Worm (Caenorhabditis elegans) whole organism, L1 larva: ENCODE results near the gene orc-2.

Experiments used
- C04F5.9 ChIP-seq: sonication (generic microtip); optimal IDR thresholded peaks from 2 replicates; lab custom pipeline; 2016; ENCODE audit warnings: missing genetic modification characterization, missing compliant biosample characterization
- C16A3.4 ChIP-seq: fragments of 150-350 bp; optimal IDR thresholded peaks from 2 replicates; lab custom pipeline; 2014; ENCODE audit warnings: missing biosample characterization, missing genetic modification characterization
- C34B4.2 ChIP-seq: sonication (generic microtip); optimal IDR thresholded peaks from 2 replicates; lab custom pipeline; 2017; ENCODE audit warnings: mild to moderate bottlenecking, missing genetic modification characterization, missing compliant biosample characterization
- aly-2 ChIP-seq: fragments of 150-350 bp; optimal IDR thresholded peaks from 2 replicates; lab custom pipeline; 2014; ENCODE audit warnings: missing biosample characterization, missing genetic modification characterization
- ceh-63 ChIP-seq: fragments of 200-800 bp; sonication (Bioruptor generic); optimal IDR thresholded peaks from 2 replicates; lab custom pipeline; 2018; ENCODE audit warnings: mild to moderate bottlenecking, missing genetic modification characterization, missing compliant biosample characterization
- ceh-82 ChIP-seq, 3 experiments: fragments of 150-350 bp in 1 of 3; sonication (generic microtip) in 2 of 3; optimal IDR thresholded peaks; 2 replicates each; lab custom pipeline; 2014 to 2017; ENCODE audit warnings: missing biosample characterization in 3 of 3, missing genetic modification characterization in 3 of 3
- ceh-90 ChIP-seq: sonication (generic microtip); optimal IDR thresholded peaks from 2 replicates; lab custom pipeline; 2016; ENCODE audit warnings: missing genetic modification characterization, missing compliant biosample characterization
- ces-1 ChIP-seq: fragments of 150-350 bp; optimal IDR thresholded peaks from 2 replicates; lab custom pipeline; 2014; ENCODE audit warnings: missing biosample characterization, missing genetic modification reagents, missing genetic modification characterization
- dpl-1 ChIP-seq, 3 experiments: fragments of 150-350 bp in 2 of 3; sonication (generic microtip) in 1 of 3; optimal IDR thresholded peaks; 2 replicates each; lab custom pipeline; 2014 to 2017; ENCODE audit warnings: missing biosample characterization in 3 of 3, missing genetic modification characterization in 3 of 3, missing genetic modification reagents in 3 of 3
- dsc-1 ChIP-seq: sonication (generic microtip); optimal IDR thresholded peaks from 2 replicates; lab custom pipeline; 2016; ENCODE audit warnings: mild to moderate bottlenecking, missing genetic modification characterization, missing compliant biosample characterization
- egl-13 ChIP-seq: sonication (generic microtip); optimal IDR thresholded peaks from 2 replicates; lab custom pipeline; 2016; ENCODE audit warnings: missing genotype, missing genetic modification reagents, missing genetic modification characterization, missing compliant biosample characterization
- egl-27 ChIP-seq, 2 experiments: fragments of 150-350 bp in 1 of 2; sonication (generic microtip); optimal IDR thresholded peaks; 3 replicates each; lab custom pipeline; 2017 to 2018; ENCODE audit warnings: missing biosample characterization in 2 of 2, missing genetic modification characterization in 2 of 2, missing genetic modification reagents in 2 of 2
- elt-2 ChIP-seq: sonication (generic microtip); optimal IDR thresholded peaks from 2 replicates; lab custom pipeline; 2016; ENCODE audit warnings: missing genetic modification characterization, mild to moderate bottlenecking, inconsistent platforms, missing compliant biosample characterization, missing genetic modification reagents
- fos-1 ChIP-seq: fragments of 150-350 bp; optimal IDR thresholded peaks from 2 replicates; lab custom pipeline; 2014; ENCODE audit warnings: missing biosample characterization, missing genetic modification characterization
- grh-1 ChIP-seq: fragments of 200-800 bp; sonication (Bioruptor generic); IDR thresholded peaks from 2 replicates; pipeline ENCODE4 v1.3.6; 2022; ENCODE audit warnings: missing genetic modification reagents, missing genetic modification characterization, missing compliant biosample characterization
- lin-13 ChIP-seq: fragments of 150-350 bp; optimal IDR thresholded peaks from 2 replicates; lab custom pipeline; 2014; ENCODE audit warnings: missing biosample characterization, missing genetic modification reagents, missing genetic modification characterization
- lin-15B ChIP-seq: fragments of 150-350 bp; sonication (generic microtip); optimal IDR thresholded peaks from 3 replicates; lab custom pipeline; 2014; ENCODE audit warnings: missing biosample characterization, missing genetic modification characterization
- lin-35 ChIP-seq, 2 experiments: fragments of 150-350 bp; optimal IDR thresholded peaks; 2 replicates each; lab custom pipeline; 2014; ENCODE audit warnings: missing biosample characterization in 2 of 2, missing genetic modification characterization in 2 of 2, missing genetic modification reagents in 2 of 2
- lir-3 ChIP-seq: sonication (generic microtip); optimal IDR thresholded peaks from 2 replicates; lab custom pipeline; 2016; ENCODE audit warnings: mild to moderate bottlenecking, missing genetic modification characterization, moderate library complexity, missing compliant biosample characterization; ENCODE audit not compliant: poor library complexity
- lsy-2 ChIP-seq, 2 experiments: fragments of 150-350 bp; optimal IDR thresholded peaks; 2 replicates each; lab custom pipeline; 2014; ENCODE audit warnings: missing biosample characterization in 2 of 2, missing genetic modification characterization in 2 of 2
- mab-9 ChIP-seq: fragments of 200-800 bp; sonication (Bioruptor generic); IDR thresholded peaks from 2 replicates; pipeline ENCODE4 v1.3.6; 2022; ENCODE audit warnings: missing genetic modification reagents, missing genetic modification characterization, missing compliant biosample characterization
- nhr-11 ChIP-seq: fragments of 150-350 bp; optimal IDR thresholded peaks from 2 replicates; lab custom pipeline; 2014; ENCODE audit warnings: missing biosample characterization, missing genetic modification characterization
- nhr-20 ChIP-seq: sonication (generic microtip); optimal IDR thresholded peaks from 2 replicates; lab custom pipeline; 2016; ENCODE audit warnings: mild to moderate bottlenecking, missing genetic modification characterization, missing compliant biosample characterization
- nhr-47 ChIP-seq: sonication (generic microtip); optimal IDR thresholded peaks from 2 replicates; lab custom pipeline; 2016; ENCODE audit warnings: mild to moderate bottlenecking, missing genetic modification characterization, moderate library complexity, missing compliant biosample characterization
- nhr-77 ChIP-seq: fragments of 150-350 bp; optimal IDR thresholded peaks from 2 replicates; lab custom pipeline; 2014; ENCODE audit warnings: missing biosample characterization, missing genetic modification characterization
- nhr-85 ChIP-seq: sonication (generic microtip); peaks from one replicate; lab custom pipeline; 2016; ENCODE audit warnings: missing genetic modification characterization, inconsistent platforms, missing compliant biosample characterization
- nhr-90 ChIP-seq: sonication (generic microtip); optimal IDR thresholded peaks from 2 replicates; lab custom pipeline; 2016; ENCODE audit warnings: mild to moderate bottlenecking, missing genetic modification characterization, missing compliant biosample characterization; ENCODE audit not compliant: poor library complexity
- pag-3 ChIP-seq: sonication (generic microtip); optimal IDR thresholded peaks from 2 replicates; lab custom pipeline; 2017; ENCODE audit warnings: missing genetic modification characterization, mild to moderate bottlenecking, missing compliant biosample characterization, antibody characterized with exemption, borderline replicate concordance; ENCODE audit not compliant: insufficient read depth
- snpc-4 ChIP-seq: fragments of 150-350 bp; optimal IDR thresholded peaks from 2 replicates; lab custom pipeline; 2014; ENCODE audit warnings: missing biosample characterization, missing genetic modification characterization
- unc-98 ChIP-seq: fragments of 200-800 bp; sonication (Bioruptor generic); IDR thresholded peaks from 2 replicates; pipeline ENCODE4 v1.3.6; 2022; ENCODE audit warnings: missing genetic modification characterization, missing compliant biosample characterization
- vab-15 ChIP-seq: sonication (generic microtip); optimal IDR thresholded peaks from 2 replicates; lab custom pipeline; 2017; ENCODE audit warnings: missing genotype, mild to moderate bottlenecking, missing genetic modification characterization, missing compliant biosample characterization
- xbp-1 ChIP-seq: sonication (generic microtip); optimal IDR thresholded peaks from 2 replicates; lab custom pipeline; 2016; ENCODE audit warnings: missing genetic modification characterization, missing compliant biosample characterization
- zag-1 ChIP-seq: fragments of 150-350 bp; optimal IDR thresholded peaks from 2 replicates; lab custom pipeline; 2014; ENCODE audit warnings: missing biosample characterization, missing genetic modification characterization
- ztf-4 ChIP-seq: fragments of 150-350 bp; optimal IDR thresholded peaks from 2 replicates; lab custom pipeline; 2014; ENCODE audit warnings: missing biosample characterization, missing genetic modification characterization

orc-2 gene

DNA sequence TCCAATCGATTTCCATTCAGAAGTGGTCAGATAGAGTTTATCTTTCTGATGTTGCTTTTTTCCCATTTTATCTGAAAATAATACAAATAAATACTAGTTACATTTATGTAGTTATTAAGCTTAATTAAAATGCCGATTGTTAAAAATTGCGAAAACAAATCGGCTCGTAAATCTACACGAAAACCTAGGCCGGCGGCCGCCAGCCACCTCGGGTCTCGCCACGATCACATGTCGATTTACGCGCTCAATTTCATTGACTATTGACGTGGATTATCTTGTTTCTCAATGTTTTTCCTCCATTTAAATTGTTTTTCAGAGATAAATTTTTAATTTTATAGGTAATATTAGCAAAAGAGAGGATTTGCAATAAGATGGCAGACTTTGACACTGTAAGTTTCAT is 1.2 kb upstream of the orc-2 start, which contains the start of the genes cyn-4 and copz-1 (continued):
- TF ChIP-seq lin-15B (tag; lab: Kevin White, UChicago) (peak; percentile 81), ceh-63 (GFP tag; lab: Kevin White, UChicago) (no peak), ceh-82 (tag; optimal IDR thresholded peaks at IDR 0.05; lab: Kevin White, UChicago) (peak; percentile 70 to 80 (median 80)), egl-27 (tag; optimal IDR thresholded peaks at IDR 0.05; lab: Kevin White, UChicago) (no peak), ceh-90 (tag; lab: Kevin White, UChicago) (peak; percentile 84), ces-1 (no peak), grh-1 (GFP tag; lab: Robert Waterston, UW) (peak; percentile 60), lir-3 (peak; percentile 93), egl-13 (tag; lab: Kevin White, UChicago) (peak; percentile 78), C16A3.4 (peak; percentile 80), vab-15 (peak; percentile 69), mab-9 (GFP tag; lab: Robert Waterston, UW) (peak; percentile 54; the same call in 1 of the 2 replicates), dsc-1 (peak; percentile 87), C34B4.2 (tag; lab: Kevin White, UChicago) (no peak), fos-1 (tag; lab: Kevin White, UChicago) (peak; percentile 34), elt-2 (tag; lab: Kevin White, UChicago) (peak; percentile 45), lin-35 (GFP tag; optimal IDR thresholded peaks at IDR 0.05; lab: Kevin White, UChicago) (peak; percentile 80 to 85), nhr-85 (tag; lab: Kevin White, UChicago) (peak; percentile 91), nhr-90 (tag; lab: Kevin White, UChicago) (peak; percentile 86), nhr-11 (peak; percentile 9), zag-1 (tag; lab: Kevin White, UChicago) (no peak)

DNA sequence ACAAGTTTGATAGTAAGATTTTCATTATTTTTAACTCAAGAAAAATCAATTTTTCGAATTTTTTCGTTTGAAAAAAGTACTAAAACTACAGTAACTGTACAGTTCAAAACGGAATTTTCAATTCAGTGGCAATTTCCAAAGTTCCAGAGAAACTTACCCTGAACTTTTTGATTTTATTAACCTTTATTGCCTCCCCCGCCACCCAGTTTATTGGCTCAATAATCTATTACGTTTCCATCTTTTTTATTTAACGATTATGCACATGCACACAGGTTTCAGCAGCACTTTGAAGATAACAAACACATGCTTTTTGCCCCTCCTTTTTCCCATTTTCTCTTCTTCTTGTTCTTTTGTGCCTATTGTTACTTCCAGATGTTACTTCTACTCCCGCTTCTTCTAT is 6.9 kb downstream of the orc-2 start, which contains the start of gene lurp-1:
lurp-1 (plus strand) TSS at position 301 of the 400 bp plus-strand sequence.
- TF ChIP-seq nhr-20 (no peak), dsc-1 (peak; percentile 69), dpl-1 (GFP tag; optimal IDR thresholded peaks at IDR 0.05; lab: Kevin White, UChicago) (no peak), ztf-4 (no peak), xbp-1 (no peak), unc-98 (GFP tag; lab: Robert Waterston, UW) (no peak), nhr-11 (no peak), lsy-2 (tag; optimal IDR thresholded peaks at IDR 0.05; lab: Kevin White, UChicago) (no peak)

DNA sequence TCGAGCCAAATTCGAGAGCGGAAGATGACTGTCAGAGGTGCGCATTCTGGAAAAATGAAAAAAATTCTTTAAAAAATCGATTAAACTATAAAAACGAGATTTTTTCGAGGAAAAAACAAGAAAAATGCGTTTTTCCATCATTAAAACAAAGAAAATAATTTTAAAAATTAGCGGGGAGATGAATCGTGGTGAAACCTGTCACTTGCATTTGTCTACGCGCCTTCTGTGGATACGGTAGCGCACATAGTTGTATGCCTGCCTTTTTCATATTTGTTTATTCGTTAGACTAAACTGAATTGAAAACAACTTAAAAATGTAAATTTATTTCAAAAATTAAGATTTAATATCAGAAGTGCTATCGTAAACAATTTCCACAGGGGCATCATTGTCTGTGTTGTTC is 10.7 kb downstream of the orc-2 start, which contains the start of gene egg-3:
egg-3 (minus strand) TSS at position 46 of the 400 bp plus-strand sequence.
- TF ChIP-seq C34B4.2 (tag; lab: Kevin White, UChicago) = no peak
- TF ChIP-seq fos-1 (tag; lab: Kevin White, UChicago) = no peak

DNA sequence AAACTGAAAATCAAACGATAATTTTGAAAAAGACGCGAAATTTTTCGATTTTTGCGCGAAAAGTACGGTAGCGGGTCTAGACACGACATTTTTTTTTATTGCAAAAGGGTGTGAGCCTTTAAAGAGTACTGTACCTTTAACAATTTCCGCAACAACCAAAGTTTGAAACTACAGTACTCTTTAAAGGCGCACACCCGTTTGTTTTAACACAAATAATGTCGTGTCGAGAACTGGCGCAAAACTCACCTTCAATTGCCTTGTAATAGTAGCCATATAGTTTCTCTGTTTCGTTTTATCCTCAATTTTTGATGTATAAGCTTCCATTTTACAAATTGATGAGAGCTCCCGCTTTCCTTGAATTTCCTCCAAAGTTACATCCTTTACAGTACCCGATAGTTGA is 11.5 kb downstream of the orc-2 start:
- TF ChIP-seq nhr-11 (no peak), C04F5.9 (no peak), nhr-85 (tag; lab: Kevin White, UChicago) (no peak), lin-35 (GFP tag; optimal IDR thresholded peaks at IDR 0.05; lab: Kevin White, UChicago) (no peak), C34B4.2 (tag; lab: Kevin White, UChicago) (no peak), pag-3 (tag; lab: Kevin White, UChicago) (no peak), nhr-77 (tag; lab: Kevin White, UChicago) (no peak), snpc-4 (tag; lab: Kevin White, UChicago) (no peak), nhr-47 (no peak), lsy-2 (tag; optimal IDR thresholded peaks at IDR 0.05; lab: Kevin White, UChicago) (no peak), lin-13 (GFP tag; lab: Kevin White, UChicago) (no peak), unc-98 (GFP tag; lab: Robert Waterston, UW) (no peak), aly-2 (tag; lab: Kevin White, UChicago) (no peak), C16A3.4 (no peak)
